Fruit fly (Drosophila melanogaster) whole organism, adult: ENCODE data around the gene CG9458.

ENCODE experiments used
- CG12768 ChIP-seq: fragments of 200-800 bp; sonication (Bioruptor generic); optimal IDR thresholded peaks from 2 replicates; lab custom pipeline; 2017; ENCODE audit warnings: missing biosample characterization, missing genetic modification characterization, mild to moderate bottlenecking, moderate library complexity, missing genetic modification reagents
- CG33017 ChIP-seq: fragments of 200-800 bp; sonication (Bioruptor generic); optimal IDR thresholded peaks from 2 replicates; lab custom pipeline; 2018; ENCODE audit warnings: missing biosample characterization, mild to moderate bottlenecking, missing genetic modification characterization, moderate library complexity
- CG7045 ChIP-seq: fragments of 200-800 bp; sonication (Bioruptor generic); optimal IDR thresholded peaks from 2 replicates; lab custom pipeline; 2017; ENCODE audit warnings: missing biosample characterization, mild to moderate bottlenecking, missing genetic modification characterization
- Hr96 ChIP-seq: fragments of 200-800 bp; sonication (Bioruptor generic); optimal IDR thresholded peaks from 2 replicates; lab custom pipeline; 2016; ENCODE audit warnings: missing biosample characterization, missing genetic modification characterization
- bab1 ChIP-seq: fragments of 200-800 bp; sonication (Bioruptor generic); optimal IDR thresholded peaks from 3 replicates; lab custom pipeline; 2019; ENCODE audit warnings: missing biosample characterization, mild to moderate bottlenecking, missing genetic modification characterization, moderate library complexity
- kay ChIP-seq: fragments of 200-800 bp; sonication (Bioruptor generic); peaks from one replicate; lab custom pipeline; 2016; ENCODE audit warnings: missing biosample characterization, missing genetic modification characterization, borderline replicate concordance
- pad ChIP-seq: fragments of 200-800 bp; sonication (Bioruptor generic); optimal IDR thresholded peaks from 3 replicates; lab custom pipeline; 2017; ENCODE audit warnings: missing biosample characterization, missing genetic modification characterization, mild to moderate bottlenecking, moderate library complexity, missing genetic modification reagents
- tj ChIP-seq: fragments of 200-800 bp; sonication (Bioruptor generic); optimal IDR thresholded peaks from 3 replicates; lab custom pipeline; 2017; ENCODE audit warnings: missing biosample characterization, mild to moderate bottlenecking, missing genetic modification characterization, moderate library complexity
- toe ChIP-seq: fragments of 200-800 bp; sonication (Bioruptor generic); optimal IDR thresholded peaks from 2 replicates; lab custom pipeline; 2016; ENCODE audit warnings: missing biosample characterization, missing genetic modification characterization

DNA sequence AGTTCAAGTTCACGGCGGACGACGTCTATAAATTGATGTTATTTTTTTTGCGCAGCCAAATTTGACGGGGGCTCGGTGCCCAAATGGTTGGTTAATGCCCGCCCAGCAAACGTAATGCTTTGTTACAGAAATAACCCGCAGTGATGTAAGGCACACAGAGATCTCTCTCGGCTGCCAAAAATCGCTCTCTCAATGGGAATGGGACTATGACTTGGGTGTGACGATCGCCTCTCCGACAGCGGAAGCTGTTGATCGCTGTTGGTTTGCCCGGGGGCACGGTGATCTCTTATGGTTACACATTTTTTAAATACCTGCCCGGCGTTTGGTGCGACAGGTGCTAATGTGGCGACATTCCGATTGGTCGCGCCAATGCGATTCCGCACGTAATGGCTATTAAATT is 49.5 kb downstream of the CG9458 start:
- TF ChIP-seq tj (GFP tag; lab: Kevin White, UChicago) (no peak), toe (GFP tag; lab: Kevin White, UChicago) (no peak), kay (GFP tag; lab: Kevin White, UChicago) (no peak), CG12768 (no peak), bab1 (no peak), Hr96 (GFP tag; lab: Kevin White, UChicago) (no peak), pad (GFP tag; lab: Kevin White, UChicago) (no peak), CG7045 (GFP tag; lab: Kevin White, UChicago) (no peak), CG33017 (tag; lab: Kevin White, UChicago) (no peak)
